Fruit fly (Drosophila melanogaster) whole organism, prepupa: ENCODE measurements around the gene CG14000.
A peak's percentile ranks its signal among the peaks of the same experiment; 100 is the strongest.

Source experiments
- Blimp-1 ChIP-seq: fragments of 200-800 bp; sonication (Bioruptor generic); optimal IDR thresholded peaks from 3 replicates; lab custom pipeline; 2017; ENCODE audit warnings: missing biosample characterization, missing genetic modification characterization, mild to moderate bottlenecking, moderate library complexity, missing genetic modification reagents
- CG10631 ChIP-seq: fragments of 200-800 bp; sonication (Bioruptor generic); optimal IDR thresholded peaks from 2 replicates; lab custom pipeline; 2016; ENCODE audit warnings: missing biosample characterization, missing genetic modification characterization
- CG11294 ChIP-seq: fragments of 200-800 bp; sonication (Bioruptor generic); IDR thresholded peaks from 2 replicates; pipeline ENCODE4 v1.3.6; 2022; ENCODE audit warnings: missing biosample characterization, missing genetic modification characterization
- CG16779 ChIP-seq: fragments of 200-800 bp; sonication (Bioruptor generic); optimal IDR thresholded peaks from 3 replicates; lab custom pipeline; 2017; ENCODE audit warnings: missing biosample characterization, mild to moderate bottlenecking, missing genetic modification characterization
- CG32006 ChIP-seq: fragments of 200-800 bp; sonication (Bioruptor generic); optimal IDR thresholded peaks from 3 replicates; lab custom pipeline; 2017; ENCODE audit warnings: missing biosample characterization, mild to moderate bottlenecking, missing genetic modification characterization
- CG34406 ChIP-seq: fragments of 200-800 bp; sonication (Bioruptor generic); optimal IDR thresholded peaks from 3 replicates; lab custom pipeline; 2016; ENCODE audit warnings: missing biosample characterization, missing genetic modification characterization
- CG3919 ChIP-seq: fragments of 200-800 bp; sonication (Bioruptor generic); optimal IDR thresholded peaks from 3 replicates; lab custom pipeline; 2016; ENCODE audit warnings: missing biosample characterization, missing genetic modification characterization
- CG4318 ChIP-seq: fragments of 200-800 bp; sonication (Bioruptor generic); optimal IDR thresholded peaks from 3 replicates; lab custom pipeline; 2017; ENCODE audit warnings: missing biosample characterization, mild to moderate bottlenecking, missing genetic modification characterization
- CG6163 ChIP-seq: fragments of 200-800 bp; sonication (Bioruptor generic); IDR thresholded peaks from 3 replicates; pipeline ENCODE4 v1.3.6; 2022; ENCODE audit warnings: missing biosample characterization, missing genetic modification characterization
- CG6276 ChIP-seq: fragments of 200-800 bp; sonication (Bioruptor generic); optimal IDR thresholded peaks from 2 replicates; lab custom pipeline; 2017; ENCODE audit warnings: missing biosample characterization, mild to moderate bottlenecking, missing genetic modification characterization
- CG8119 ChIP-seq: fragments of 200-800 bp; sonication (Bioruptor generic); IDR thresholded peaks from 3 replicates; pipeline ENCODE4 v1.3.6; 2022; ENCODE audit warnings: missing biosample characterization, missing genetic modification characterization
- CG8319 ChIP-seq: fragments of 200-800 bp; sonication (Bioruptor generic); optimal IDR thresholded peaks from 3 replicates; lab custom pipeline; 2016; ENCODE audit warnings: missing biosample characterization, missing genetic modification characterization
- Eip78C ChIP-seq: fragments of 200-800 bp; sonication (Bioruptor generic); peaks from one replicate; lab custom pipeline; 2016; ENCODE audit warnings: missing biosample characterization, missing genetic modification characterization
- Ets21C ChIP-seq: fragments of 200-800 bp; sonication (Bioruptor generic); optimal IDR thresholded peaks from 3 replicates; lab custom pipeline; 2016; ENCODE audit warnings: missing biosample characterization, missing genetic modification characterization
- Ets96B ChIP-seq: fragments of 200-800 bp; optimal IDR thresholded peaks from 2 replicates; lab custom pipeline; 2019; ENCODE audit warnings: missing biosample characterization, mild to moderate bottlenecking, missing genetic modification characterization, moderate library complexity
- Gug ChIP-seq: fragments of 200-800 bp; sonication (Bioruptor generic); IDR thresholded peaks from 2 replicates; pipeline ENCODE4 v1.3.6; 2022; ENCODE audit warnings: missing biosample characterization, missing genetic modification characterization
- Hr38 ChIP-seq: sonication (Bioruptor generic); optimal IDR thresholded peaks from 2 replicates; lab custom pipeline; 2016; ENCODE audit warnings: missing biosample characterization, missing genetic modification characterization
- Hr4 ChIP-seq: fragments of 200-800 bp; sonication (Bioruptor generic); optimal IDR thresholded peaks from 3 replicates; lab custom pipeline; 2016; ENCODE audit warnings: missing biosample characterization, missing genetic modification characterization
- OdsH ChIP-seq: fragments of 200-800 bp; sonication (Bioruptor generic); optimal IDR thresholded peaks from 3 replicates; lab custom pipeline; 2016; ENCODE audit warnings: missing biosample characterization, missing genetic modification characterization
- Smox ChIP-seq: fragments of 200-800 bp; sonication (Bioruptor generic); optimal IDR thresholded peaks from 3 replicates; lab custom pipeline; 2016; ENCODE audit warnings: missing biosample characterization, missing genetic modification characterization
- Sox102F ChIP-seq: fragments of 200-800 bp; sonication (Bioruptor generic); optimal IDR thresholded peaks from 2 replicates; lab custom pipeline; 2016; ENCODE audit warnings: missing biosample characterization, mild to moderate bottlenecking, missing genetic modification characterization
- Sox15 ChIP-seq: fragments of 200-800 bp; sonication (Bioruptor generic); optimal IDR thresholded peaks from 3 replicates; lab custom pipeline; 2016; ENCODE audit warnings: missing biosample characterization, missing genetic modification characterization
- achi ChIP-seq: fragments of 200-800 bp; sonication (Bioruptor generic); optimal IDR thresholded peaks from 3 replicates; lab custom pipeline; 2016; ENCODE audit warnings: missing biosample characterization, missing genetic modification characterization
- acj6 ChIP-seq: fragments of 200-800 bp; sonication (Bioruptor generic); optimal IDR thresholded peaks from 3 replicates; lab custom pipeline; 2016; ENCODE audit warnings: missing biosample characterization, missing genetic modification characterization
- cyc ChIP-seq: fragments of 200-800 bp; sonication (Bioruptor generic); optimal IDR thresholded peaks from 3 replicates; lab custom pipeline; 2016; ENCODE audit warnings: missing biosample characterization, missing genetic modification characterization
- eg ChIP-seq: fragments of 200-800 bp; sonication (Bioruptor generic); IDR thresholded peaks from 3 replicates; pipeline ENCODE4 v1.3.6; 2022; ENCODE audit warnings: missing biosample characterization, missing genetic modification characterization
- fd85E ChIP-seq: fragments of 200-800 bp; sonication (Bioruptor generic); optimal IDR thresholded peaks from 3 replicates; lab custom pipeline; 2016; ENCODE audit warnings: missing biosample characterization, missing genetic modification characterization
- fkh ChIP-seq: fragments of 200-800 bp; sonication (Bioruptor generic); optimal IDR thresholded peaks from 3 replicates; lab custom pipeline; 2017; ENCODE audit warnings: missing biosample characterization, mild to moderate bottlenecking, missing genetic modification characterization, moderate library complexity
- net ChIP-seq: fragments of 200-800 bp; sonication (Bioruptor generic); optimal IDR thresholded peaks from 3 replicates; lab custom pipeline; 2016; ENCODE audit warnings: missing biosample characterization, missing genetic modification characterization
- pdm3 ChIP-seq: fragments of 200-800 bp; sonication (Bioruptor generic); optimal IDR thresholded peaks from 3 replicates; lab custom pipeline; 2016; ENCODE audit warnings: missing biosample characterization, missing genetic modification characterization
- salr ChIP-seq, 2 experiments: fragments of 200-800 bp; sonication (Bioruptor generic); optimal IDR thresholded peaks; 3 replicates each; lab custom pipeline; 2016 to 2018; ENCODE audit warnings: missing biosample characterization in 2 of 2, missing genetic modification characterization in 2 of 2, mild to moderate bottlenecking in 1 of 2
- spab ChIP-seq: fragments of 200-800 bp; sonication (Bioruptor generic); optimal IDR thresholded peaks from 2 replicates; lab custom pipeline; 2017; ENCODE audit warnings: missing biosample characterization, mild to moderate bottlenecking, missing genetic modification characterization, missing genetic modification reagents
- ss ChIP-seq, 2 experiments: fragments of 200-800 bp; sonication (Bioruptor generic); optimal IDR thresholded peaks; 2 replicates in 1 of 2; 3 replicates in 1 of 2; lab custom pipeline; 2017 to 2018; ENCODE audit warnings: mild to moderate bottlenecking in 2 of 2, missing biosample characterization in 2 of 2, missing genetic modification characterization in 2 of 2, moderate library complexity in 1 of 2
- svp ChIP-seq: fragments of 200-800 bp; sonication (Bioruptor generic); peaks from one replicate; lab custom pipeline; 2016; ENCODE audit warnings: missing biosample characterization, missing genetic modification characterization
- topi ChIP-seq: fragments of 200-800 bp; sonication (Bioruptor generic); optimal IDR thresholded peaks from 3 replicates; lab custom pipeline; 2016; ENCODE audit warnings: missing biosample characterization, missing genetic modification characterization
- vri ChIP-seq: fragments of 200-800 bp; sonication (Bioruptor generic); optimal IDR thresholded peaks from 3 replicates; lab custom pipeline; 2016; ENCODE audit warnings: missing biosample characterization, mild to moderate bottlenecking, missing genetic modification characterization

The CG14000 gene

DNA sequence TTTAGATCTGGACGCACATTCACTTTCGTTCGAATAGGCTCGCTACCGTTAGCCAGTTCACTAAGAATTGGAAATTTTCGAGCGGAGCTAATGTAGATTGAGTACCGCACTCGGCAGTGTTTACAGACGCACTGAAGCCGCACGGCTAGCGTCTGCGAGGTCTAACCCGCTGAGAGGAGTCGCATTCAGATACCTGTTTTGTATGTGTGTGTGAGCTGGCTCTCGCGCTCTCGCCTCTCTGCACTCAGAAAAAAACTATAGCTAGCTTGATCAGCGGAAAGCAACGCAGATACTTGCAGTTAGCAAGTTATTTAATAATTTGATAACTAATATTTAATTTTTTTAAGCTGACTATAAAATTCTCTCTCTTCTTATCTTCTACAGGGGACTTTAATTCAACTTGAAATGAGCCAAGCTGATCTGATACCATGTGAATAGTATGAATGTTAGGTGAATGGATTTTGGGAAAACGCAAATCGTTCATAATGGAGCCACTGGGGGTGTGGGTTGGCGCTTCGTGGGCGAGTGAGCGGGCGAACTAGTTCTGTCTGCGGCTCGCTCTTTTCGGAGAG, 30.6 kb downstream of the CG14000 start, which contains the start of gene rau (continued):
- peak; percentile 53; the same call in 1 of the 2 replicates for TF ChIP-seq CG11294 (GFP tag; lab: Robert Waterston, UW)
- peak; percentile 86 for TF ChIP-seq Eip78C (GFP tag; lab: Kevin White, UChicago)
- peak; percentile 76 for TF ChIP-seq CG10631
- TF ChIP-seq fd85E (GFP tag; lab: Kevin White, UChicago): no peak
- TF ChIP-seq CG16779: peak; percentile 56
- peak; percentile 56 to 70 for TF ChIP-seq ss (GFP tag; optimal IDR thresholded peaks at IDR 0.05; lab: Kevin White, UChicago)
- peak; percentile 83 for TF ChIP-seq fkh (GFP tag; lab: Kevin White, UChicago)
- TF ChIP-seq Hr38 (GFP tag; lab: Kevin White, UChicago): no peak
- peak; percentile 34 for TF ChIP-seq Ets21C (GFP tag; lab: Kevin White, UChicago)

dm6 chr2L:5876474-5877067, 33.5 kb downstream of the CG14000 start:
- TF ChIP-seq achi (no peak), cyc (GFP tag; lab: Kevin White, UChicago) (no peak), CG6163 (0 out of 3 replicates have a peak, but pooled peaks have one; percentile 26), CG11294 (GFP tag; lab: Robert Waterston, UW) (no peak), CG16779 (no peak), svp (peak; percentile 40), salr (GFP tag; optimal IDR thresholded peaks at IDR 0.05; lab: Kevin White, UChicago) (no peak), topi (GFP tag; lab: Kevin White, UChicago) (no peak), Sox102F (GFP tag; lab: Kevin White, UChicago) (peak; percentile 22), CG34406 (peak; percentile 6), Gug (no peak), Blimp-1 (GFP tag; lab: Kevin White, UChicago) (no peak), Ets96B (tag; lab: Kevin White, UChicago) (no peak), fkh (GFP tag; lab: Kevin White, UChicago) (peak; percentile 95), vri (GFP tag; lab: Kevin White, UChicago) (peak; percentile 24), Smox (GFP tag; lab: Kevin White, UChicago) (no peak), Eip78C (GFP tag; lab: Kevin White, UChicago) (peak; percentile 73), net (GFP tag; lab: Kevin White, UChicago) (no peak)

DNA sequence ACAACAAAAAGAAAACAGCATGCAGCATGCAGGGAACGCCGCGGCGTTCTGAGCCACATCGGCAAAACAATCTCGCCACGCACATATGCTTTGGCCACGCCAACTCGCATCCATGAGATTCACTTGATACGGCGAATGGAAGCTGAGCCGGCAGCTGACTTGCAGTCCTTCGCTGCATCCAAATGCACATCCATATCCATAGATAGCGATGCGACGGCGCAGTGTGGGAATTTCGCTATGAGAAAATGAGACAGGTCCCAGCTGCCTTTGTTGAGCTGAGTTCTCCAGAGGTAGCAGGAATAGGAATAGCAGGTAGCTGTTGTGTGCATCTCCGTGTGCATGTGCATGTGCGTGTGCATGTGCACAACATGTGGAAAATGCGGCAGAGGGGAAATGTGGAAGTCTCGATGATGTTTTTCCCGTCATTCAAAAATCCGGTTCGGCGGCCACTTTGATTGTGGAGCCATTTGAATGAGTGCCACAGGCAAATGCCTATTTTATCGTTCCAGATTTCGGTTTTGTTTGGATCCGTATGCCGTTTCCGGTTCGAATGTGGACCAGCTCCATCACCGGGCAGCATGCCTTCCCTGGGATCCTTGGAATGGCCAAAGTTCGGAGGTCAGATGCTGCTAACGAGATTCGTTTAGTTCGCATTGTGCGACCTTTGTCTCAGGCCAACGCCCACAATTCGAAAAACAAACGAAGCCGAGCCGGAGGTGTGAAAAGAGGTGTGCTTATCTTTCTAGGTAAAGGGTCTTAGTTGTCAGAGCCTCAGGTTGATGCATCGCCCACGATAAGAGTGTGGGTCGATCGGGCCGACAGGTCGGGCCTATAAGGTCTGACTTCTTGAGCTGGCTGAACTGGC, 39.0 kb downstream of the CG14000 start:
- TF ChIP-seq Sox15: no peak
- no peak for TF ChIP-seq acj6
- TF ChIP-seq CG8319: no peak

DNA sequence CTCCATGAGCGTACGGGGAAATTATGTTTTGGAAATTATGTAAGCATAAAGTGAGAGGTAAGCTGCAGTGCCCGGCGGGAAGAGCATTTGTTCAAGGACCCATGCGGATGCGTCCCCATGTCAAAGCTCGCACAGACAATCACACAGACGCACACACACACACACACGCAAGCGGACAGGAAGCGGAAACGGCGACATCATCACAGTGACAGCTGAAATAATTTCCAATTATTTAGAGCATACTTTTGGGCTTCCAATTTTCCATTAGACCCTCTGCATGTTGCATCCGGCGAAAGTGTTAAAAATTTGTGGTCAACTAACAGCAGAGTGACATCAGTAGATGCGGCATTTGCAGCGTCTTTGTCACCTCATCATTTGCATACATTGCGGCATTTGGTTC, 43.3 kb downstream of the CG14000 start:
- TF ChIP-seq CG11294 (GFP tag; lab: Robert Waterston, UW) (no peak), CG32006 (no peak), svp (no peak), Hr4 (GFP tag; lab: Kevin White, UChicago) (no peak), CG4318 (GFP tag; lab: Kevin White, UChicago) (no peak), achi (peak; percentile 24), CG3919 (GFP tag; lab: Kevin White, UChicago) (peak; percentile 3), eg (GFP tag; lab: Robert Waterston, UW) (no peak), OdsH (GFP tag; lab: Kevin White, UChicago) (no peak), pdm3 (no peak), spab (GFP tag; lab: Kevin White, UChicago) (no peak), Ets21C (GFP tag; lab: Kevin White, UChicago) (no peak), Eip78C (GFP tag; lab: Kevin White, UChicago) (peak; percentile 37), CG8119 (GFP tag; lab: Robert Waterston, UW) (no peak), Smox (GFP tag; lab: Kevin White, UChicago) (no peak), Hr38 (GFP tag; lab: Kevin White, UChicago) (no peak), CG6276 (GFP tag; lab: Kevin White, UChicago) (no peak)
